Worm (Caenorhabditis elegans): Measurements from ENCODE around the gene fbxb-59.
A peak's percentile ranks its signal among the peaks of the same experiment; 100 is the strongest.

Gene fbxb-59

DNA sequence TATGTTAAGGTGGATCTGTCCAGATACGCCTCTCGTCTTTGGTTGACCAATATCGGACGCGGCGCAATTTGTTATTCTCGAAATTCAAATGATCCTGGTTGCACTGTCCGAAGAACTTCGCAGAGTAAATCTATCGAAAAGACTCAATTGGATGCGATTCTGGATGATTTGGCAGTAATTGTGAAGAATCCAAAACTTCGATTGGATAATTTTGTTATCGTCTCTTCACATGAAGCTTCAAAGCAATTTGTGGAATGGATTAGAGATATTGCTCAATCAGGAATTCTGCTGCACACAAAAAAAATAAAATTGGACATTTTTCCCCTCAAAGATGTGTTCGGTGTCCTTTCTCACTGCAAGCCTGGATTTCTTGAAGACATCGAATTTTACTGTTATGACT, 6.3 kb downstream of the fbxb-59 start:
- TF ChIP-seq elt-3 (tag; optimal IDR thresholded peaks at IDR 0.05) (no peak), nhr-67 (tag; optimal IDR thresholded peaks at IDR 0.05) (no peak), eor-1 (tag; optimal IDR thresholded peaks at IDR 0.05) (no peak), fos-1 (tag; optimal IDR thresholded peaks at IDR 0.05) (no peak)

DNA sequence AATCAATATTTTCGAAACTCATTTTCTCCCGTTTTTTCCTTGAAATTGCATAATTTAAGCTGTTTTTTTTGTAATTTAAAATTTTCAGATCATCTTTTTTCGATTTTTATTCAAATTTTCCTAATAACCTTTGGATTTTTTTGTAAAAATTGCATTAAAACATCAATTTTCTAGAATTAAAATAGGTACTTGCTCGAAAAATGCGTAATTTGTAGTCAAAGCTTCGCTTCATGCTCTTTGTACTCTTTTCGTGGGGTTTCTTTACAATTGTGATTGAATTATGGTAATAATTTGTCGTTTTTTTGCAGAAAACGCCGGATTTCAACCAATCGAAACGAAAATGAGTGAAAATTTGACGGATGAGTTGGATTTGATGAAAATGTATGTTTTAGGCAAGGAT, 7.0 kb downstream of the fbxb-59 start, which contains the start of gene fog-2:
Gene fog-2, plus strand, starts transcription at position 301 of the 400 bp plus-strand sequence.
- no peak for TF ChIP-seq nhr-23 (tag; optimal IDR thresholded peaks at IDR 0.05)
- TF ChIP-seq hmg-11 (tag; optimal IDR thresholded peaks at IDR 0.05): no peak
- TF ChIP-seq nhr-77 (tag; optimal IDR thresholded peaks at IDR 0.05): no peak
- TF ChIP-seq nhr-12 (tag; optimal IDR thresholded peaks at IDR 0.05): no peak

DNA sequence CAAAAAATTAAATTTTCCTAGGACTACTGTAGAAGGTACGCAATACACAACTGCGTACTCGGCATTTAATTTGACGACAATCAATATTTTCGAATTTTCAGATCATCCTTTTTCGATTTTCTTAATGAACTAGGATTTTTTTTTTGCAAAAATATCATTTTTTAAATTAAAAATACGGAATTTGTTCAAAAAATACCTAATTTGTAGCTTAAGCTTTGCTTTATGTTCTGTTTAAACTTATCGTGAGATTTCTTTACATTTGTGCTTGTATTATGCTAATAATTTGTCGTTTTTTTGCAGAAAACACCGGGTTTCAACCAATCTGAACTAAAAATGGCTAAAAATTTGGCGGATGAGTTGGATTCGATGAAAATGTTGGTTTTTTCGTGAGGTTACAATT, 9.3 kb downstream of the fbxb-59 start, which contains the start of gene ftr-1:
Gene ftr-1, plus strand, starts transcription at position 301 of the 400 bp plus-strand sequence.
- TF ChIP-seq nhr-237 (tag; optimal IDR thresholded peaks at IDR 0.05): no peak

DNA sequence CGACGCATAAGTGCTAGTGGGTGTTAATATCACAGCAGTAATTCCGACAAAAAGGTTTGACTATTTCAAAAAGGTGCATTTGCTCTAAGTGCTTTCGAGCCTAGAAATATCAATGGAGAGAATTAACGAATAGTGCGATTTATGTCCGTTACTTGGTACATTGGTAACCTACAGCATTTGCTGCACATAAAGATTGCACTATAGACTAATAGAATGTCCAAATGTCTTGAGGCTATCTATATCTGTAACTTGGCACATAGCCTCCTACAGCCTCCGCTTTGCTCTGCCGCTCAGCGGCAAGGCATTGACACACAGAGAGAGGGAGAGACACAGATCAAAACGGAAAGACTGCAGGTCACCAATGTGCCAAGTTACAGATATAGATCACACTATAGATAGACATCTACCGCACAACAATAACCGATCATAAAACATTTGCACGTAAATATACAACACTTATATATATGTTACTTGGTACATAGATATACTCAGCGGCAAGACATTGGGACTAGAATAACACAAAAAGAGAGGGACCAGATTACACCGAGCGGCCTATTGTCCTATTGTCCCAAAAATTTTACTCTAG, 10.4 kb downstream of the fbxb-59 start, which contains the start of the genes srh-217 and Y113G7B.28:
Gene srh-217, minus strand, starts transcription at position 101 of the 586 bp plus-strand sequence.
Gene Y113G7B.28, plus strand, starts transcription at position 536 of the 586 bp plus-strand sequence.
- TF ChIP-seq ceh-16 (tag; optimal IDR thresholded peaks at IDR 0.05) (no peak), lin-39 (tag; optimal IDR thresholded peaks at IDR 0.05) (no peak), nhr-11 (tag; optimal IDR thresholded peaks at IDR 0.05) (peak; percentile 21)

DNA sequence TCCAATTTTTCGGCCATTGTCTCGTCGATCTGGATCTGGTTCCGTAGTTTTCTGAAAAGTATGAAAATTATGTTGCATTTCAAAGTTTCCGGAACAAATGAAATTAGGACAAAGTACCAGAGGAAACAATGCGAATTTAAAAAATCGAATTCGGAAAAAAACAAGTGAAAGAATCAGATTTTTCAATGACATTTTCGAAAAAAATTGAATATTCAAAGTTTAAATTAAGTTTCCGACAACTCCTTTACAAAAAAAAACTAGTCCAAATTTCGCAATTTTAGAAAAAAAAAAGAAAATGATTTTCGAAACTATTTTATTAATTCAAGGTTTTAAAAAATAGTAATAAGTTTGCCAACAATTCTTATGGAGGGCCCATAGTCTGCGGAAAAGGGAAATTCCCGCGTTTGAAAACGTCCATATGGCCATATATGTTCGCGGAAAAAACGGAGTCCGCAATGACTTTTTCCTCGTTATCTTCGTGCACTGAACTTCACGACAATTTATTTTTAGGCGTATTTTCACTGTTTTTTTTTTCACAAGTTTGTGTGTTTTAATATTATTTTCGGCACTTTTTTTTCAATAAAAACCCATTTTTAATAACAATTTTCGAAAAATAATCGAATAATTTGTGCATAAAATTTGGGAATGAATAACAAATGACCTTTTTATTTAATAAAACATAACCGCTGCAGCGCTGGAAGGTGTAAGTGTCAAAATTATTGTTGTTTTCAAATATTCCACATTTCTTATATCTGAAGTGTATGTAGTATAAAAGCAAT, 13.7 kb downstream of the fbxb-59 start, which contains the start of the genes fbxa-115 and Y113G7B.27:
Gene fbxa-115, minus strand, starts transcription at position 51 of the 779 bp plus-strand sequence.
Gene Y113G7B.27, plus strand, starts transcription at position 729 of the 779 bp plus-strand sequence.
- TF ChIP-seq ceh-16 (tag; optimal IDR thresholded peaks at IDR 0.05): no peak
- TF ChIP-seq skn-1 (tag; optimal IDR thresholded peaks at IDR 0.05): peak; percentile 72

DNA sequence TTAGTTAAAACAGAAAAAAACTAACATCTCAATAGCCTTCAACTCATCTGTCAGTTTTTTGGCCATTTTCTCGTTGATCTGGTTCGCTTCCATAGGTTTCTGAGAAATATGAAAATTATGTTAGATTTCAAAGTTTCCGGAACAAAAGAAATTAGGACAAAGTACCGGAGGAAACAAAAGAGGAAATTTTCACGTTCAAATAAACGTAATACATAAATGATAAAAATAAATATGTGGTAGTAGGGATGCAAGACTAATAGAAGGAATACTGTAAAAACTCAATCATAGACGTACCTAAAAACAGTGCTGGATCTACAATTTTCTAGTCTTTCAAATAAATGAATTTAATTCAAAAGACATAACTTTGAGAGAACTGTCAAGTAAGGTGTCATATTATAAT, 17.2 kb downstream of the fbxb-59 start, which contains the start of gene fbxa-116:
Gene fbxa-116, minus strand, starts transcription at position 101 of the 400 bp plus-strand sequence.
- TF ChIP-seq nhr-23 (tag; optimal IDR thresholded peaks at IDR 0.05) (no peak), sea-2 (GFP tag; optimal IDR thresholded peaks at IDR 0.05) (no peak), ceh-9 (tag; optimal IDR thresholded peaks at IDR 0.05) (no peak)

DNA sequence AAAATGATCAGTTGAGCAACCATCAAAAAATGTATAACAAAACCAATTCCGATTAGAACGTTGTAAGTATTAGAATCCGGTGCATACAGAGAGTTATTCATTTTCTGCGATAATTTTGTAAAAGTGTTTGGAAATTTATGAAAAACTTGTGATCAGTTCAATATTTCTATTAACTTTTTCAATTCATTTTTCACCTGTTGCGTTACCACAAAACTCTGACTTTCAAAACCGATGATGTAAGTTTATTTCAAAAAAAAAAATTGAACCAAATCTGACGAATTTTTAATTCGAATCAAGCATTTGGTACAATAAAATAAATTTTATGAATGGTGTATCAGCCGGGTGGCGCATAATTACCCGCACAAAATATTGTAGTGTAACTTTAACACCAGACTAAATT, 19.4 kb downstream of the fbxb-59 start, which contains the start of gene srz-16:
Gene srz-16, minus strand, starts transcription at position 101 of the 400 bp plus-strand sequence.
- no peak for TF ChIP-seq nhr-67 (tag; optimal IDR thresholded peaks at IDR 0.05)

DNA sequence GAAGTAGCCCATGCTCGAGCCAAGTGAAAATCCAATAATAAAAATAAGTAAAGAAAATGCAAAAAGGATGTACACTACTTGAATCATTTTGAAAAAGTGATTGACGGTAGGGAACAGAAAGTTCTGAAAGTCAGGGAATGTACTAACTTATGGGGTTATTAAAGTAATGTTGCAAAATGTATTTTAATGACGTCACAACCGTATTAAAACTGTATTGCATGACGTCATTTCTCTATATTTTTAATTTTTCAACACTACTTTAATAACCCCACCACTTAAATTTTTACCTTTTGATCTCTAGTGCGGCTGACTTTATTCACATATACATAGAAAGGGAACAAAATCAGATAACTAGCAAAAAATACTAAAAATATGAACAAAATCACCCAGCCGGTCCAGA, 23.7 kb downstream of the fbxb-59 start:
- TF ChIP-seq ZK546.5 (tag; optimal IDR thresholded peaks at IDR 0.05): no peak
- TF ChIP-seq lin-15B (tag; optimal IDR thresholded peaks at IDR 0.05): no peak
- TF ChIP-seq eor-1 (tag; optimal IDR thresholded peaks at IDR 0.05): no peak
- TF ChIP-seq fos-1 (tag; optimal IDR thresholded peaks at IDR 0.05): no peak
- no peak for TF ChIP-seq nhr-25 (tag; optimal IDR thresholded peaks at IDR 0.05)
- TF ChIP-seq mml-1 (tag; optimal IDR thresholded peaks at IDR 0.05): no peak

DNA sequence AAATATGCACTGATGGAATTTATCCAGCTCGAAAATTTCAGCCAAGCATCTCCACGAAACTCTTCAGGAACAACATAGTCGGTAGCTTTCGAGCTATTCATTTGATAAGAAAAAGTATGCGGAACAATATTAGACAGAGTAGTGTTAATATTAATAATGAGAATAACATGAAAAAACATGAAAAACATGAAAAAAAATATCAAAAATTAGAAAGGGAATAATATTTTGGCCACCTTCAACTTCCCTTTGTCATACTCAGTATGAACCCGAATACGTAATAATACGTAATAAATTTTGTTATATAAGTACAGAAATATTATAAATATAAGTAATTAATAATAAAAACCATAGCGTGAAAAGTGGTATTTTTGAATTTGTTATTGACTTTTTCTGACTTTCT, 34.0 kb downstream of the fbxb-59 start, which contains the start of gene srw-39:
Gene srw-39, minus strand, starts transcription at position 101 of the 400 bp plus-strand sequence.
- no peak for TF ChIP-seq sea-2 (GFP tag; optimal IDR thresholded peaks at IDR 0.05)
- no peak for TF ChIP-seq ZK546.5 (tag; optimal IDR thresholded peaks at IDR 0.05)
- TF ChIP-seq jun-1 (tag; optimal IDR thresholded peaks at IDR 0.05): no peak
- TF ChIP-seq fkh-10 (GFP tag; optimal IDR thresholded peaks at IDR 0.05): no peak
- no peak for TF ChIP-seq ceh-28 (tag; optimal IDR thresholded peaks at IDR 0.05)
- no peak for TF ChIP-seq ama-1 (optimal IDR thresholded peaks at IDR 0.05)
- no peak for TF ChIP-seq unc-62 (GFP tag; optimal IDR thresholded peaks at IDR 0.05)
- TF ChIP-seq zag-1 (tag; optimal IDR thresholded peaks at IDR 0.05): no peak
- TF ChIP-seq ceh-16 (tag; optimal IDR thresholded peaks at IDR 0.05): no peak
- no peak for TF ChIP-seq lin-15B (tag; optimal IDR thresholded peaks at IDR 0.05)
- TF ChIP-seq nhr-76 (tag; optimal IDR thresholded peaks at IDR 0.05): no peak
- TF ChIP-seq ceh-9 (tag; optimal IDR thresholded peaks at IDR 0.05): no peak
- no peak for TF ChIP-seq nfya-1 (tag; optimal IDR thresholded peaks at IDR 0.05; ENCODE audit: insufficient read depth)
- no peak for TF ChIP-seq nhr-237 (tag; optimal IDR thresholded peaks at IDR 0.05)
